Worm (Caenorhabditis elegans) whole organism, L1 larva: ENCODE measurements around the gene F16G10.6.
A peak's percentile ranks its signal among the peaks of the same experiment; 100 is the strongest.

Source experiments
- ceh-82 ChIP-seq, 3 experiments: fragments of 150-350 bp in 1 of 3; sonication (generic microtip) in 2 of 3; optimal IDR thresholded peaks; 2 replicates each; lab custom pipeline; 2014 to 2017; ENCODE audit warnings: missing biosample characterization in 3 of 3, missing genetic modification characterization in 3 of 3
- dpl-1 ChIP-seq, 3 experiments: fragments of 150-350 bp in 2 of 3; sonication (generic microtip) in 1 of 3; optimal IDR thresholded peaks; 2 replicates each; lab custom pipeline; 2014 to 2017; ENCODE audit warnings: missing biosample characterization in 3 of 3, missing genetic modification characterization in 3 of 3, missing genetic modification reagents in 3 of 3
- dsc-1 ChIP-seq: sonication (generic microtip); optimal IDR thresholded peaks from 2 replicates; lab custom pipeline; 2016; ENCODE audit warnings: mild to moderate bottlenecking, missing genetic modification characterization, missing compliant biosample characterization
- efl-1 ChIP-seq, 4 experiments: fragments of 150-350 bp; optimal IDR thresholded peaks in 3 of 4; peaks in 1 of 4; 1 replicate in 1 of 4; 2 replicates in 3 of 4; lab custom pipeline; 2014; ENCODE audit warnings: missing biosample characterization in 2 of 4, missing genetic modification characterization in 2 of 4, missing genetic modification reagents in 2 of 4
- efl-3 ChIP-seq: fragments of 200-800 bp; sonication (Bioruptor generic); optimal IDR thresholded peaks from 2 replicates; lab custom pipeline; 2018; ENCODE audit warnings: mild to moderate bottlenecking, missing genetic modification characterization, missing compliant biosample characterization
- egl-27 ChIP-seq, 2 experiments: fragments of 150-350 bp in 1 of 2; sonication (generic microtip); optimal IDR thresholded peaks; 3 replicates each; lab custom pipeline; 2017 to 2018; ENCODE audit warnings: missing biosample characterization in 2 of 2, missing genetic modification characterization in 2 of 2, missing genetic modification reagents in 2 of 2
- elt-2 ChIP-seq: sonication (generic microtip); optimal IDR thresholded peaks from 2 replicates; lab custom pipeline; 2016; ENCODE audit warnings: missing genetic modification characterization, mild to moderate bottlenecking, inconsistent platforms, missing compliant biosample characterization, missing genetic modification reagents
- grh-1 ChIP-seq: fragments of 200-800 bp; sonication (Bioruptor generic); IDR thresholded peaks from 2 replicates; pipeline ENCODE4 v1.3.6; 2022; ENCODE audit warnings: missing genetic modification reagents, missing genetic modification characterization, missing compliant biosample characterization
- hlh-17 ChIP-seq: fragments of 200-800 bp; sonication (Bioruptor generic); optimal IDR thresholded peaks from 2 replicates; lab custom pipeline; 2018; ENCODE audit warnings: missing genetic modification characterization, mild to moderate bottlenecking, missing compliant biosample characterization, moderate library complexity, borderline replicate concordance
- hlh-4 ChIP-seq: sonication (generic microtip); optimal IDR thresholded peaks from 2 replicates; lab custom pipeline; 2016; ENCODE audit warnings: mild to moderate bottlenecking, missing genetic modification characterization, missing compliant biosample characterization
- irx-1 ChIP-seq: sonication (generic microtip); optimal IDR thresholded peaks from 2 replicates; lab custom pipeline; 2016; ENCODE audit warnings: missing genetic modification characterization, missing compliant biosample characterization
- jun-1 ChIP-seq: fragments of 150-350 bp; optimal IDR thresholded peaks from 2 replicates; lab custom pipeline; 2014; ENCODE audit warnings: missing biosample characterization, missing genetic modification reagents, missing genetic modification characterization
- lin-15B ChIP-seq: fragments of 150-350 bp; sonication (generic microtip); optimal IDR thresholded peaks from 3 replicates; lab custom pipeline; 2014; ENCODE audit warnings: missing biosample characterization, missing genetic modification characterization
- lin-39 ChIP-seq: fragments of 150-350 bp; optimal IDR thresholded peaks from 2 replicates; lab custom pipeline; 2014; ENCODE audit warnings: missing biosample characterization, missing genetic modification reagents, missing genetic modification characterization
- mef-2 ChIP-seq: fragments of 150-350 bp; optimal IDR thresholded peaks from 2 replicates; lab custom pipeline; 2014; ENCODE audit warnings: missing biosample characterization, missing genetic modification characterization
- mep-1 ChIP-seq: fragments of 150-350 bp; optimal IDR thresholded peaks from 2 replicates; lab custom pipeline; 2014; ENCODE audit warnings: missing biosample characterization, missing genetic modification characterization
- nhr-20 ChIP-seq: sonication (generic microtip); optimal IDR thresholded peaks from 2 replicates; lab custom pipeline; 2016; ENCODE audit warnings: mild to moderate bottlenecking, missing genetic modification characterization, missing compliant biosample characterization
- snpc-4 ChIP-seq: fragments of 150-350 bp; optimal IDR thresholded peaks from 2 replicates; lab custom pipeline; 2014; ENCODE audit warnings: missing biosample characterization, missing genetic modification characterization
- sup-37 ChIP-seq: fragments of 200-800 bp; sonication (Bioruptor generic); optimal IDR thresholded peaks from 2 replicates; lab custom pipeline; 2018; ENCODE audit warnings: mild to moderate bottlenecking, missing genetic modification characterization, missing compliant biosample characterization
- tbx-2 ChIP-seq: sonication (generic microtip); optimal IDR thresholded peaks from 2 replicates; lab custom pipeline; 2016; ENCODE audit warnings: missing genetic modification characterization, missing compliant biosample characterization
- unc-62 ChIP-seq: fragments of 150-350 bp; optimal IDR thresholded peaks from 2 replicates; lab custom pipeline; 2014; ENCODE audit warnings: missing biosample characterization, missing genetic modification reagents, missing genetic modification characterization
- vab-15 ChIP-seq: sonication (generic microtip); optimal IDR thresholded peaks from 2 replicates; lab custom pipeline; 2017; ENCODE audit warnings: missing genotype, mild to moderate bottlenecking, missing genetic modification characterization, missing compliant biosample characterization

Gene F16G10.6

ce11 chrII:2330462-2330861 lies 47.2 kb downstream of the F16G10.6 start:
- TF ChIP-seq egl-27 (tag; optimal IDR thresholded peaks at IDR 0.05; lab: Kevin White, UChicago) (no peak), dsc-1 (no peak), irx-1 (no peak), grh-1 (GFP tag; lab: Robert Waterston, UW) (no peak), nhr-20 (tag; lab: Kevin White, UChicago) (no peak), jun-1 (no peak), dpl-1 (GFP tag; optimal IDR thresholded peaks at IDR 0.05; lab: Kevin White, UChicago) (no peak), mep-1 (tag; lab: Kevin White, UChicago) (no peak), mef-2 (no peak), sup-37 (GFP tag; lab: Kevin White, UChicago) (no peak), efl-1 (optimal IDR thresholded peaks at IDR 0.05; lab: Kevin White, UChicago) (no peak), efl-1 (GFP tag; optimal IDR thresholded peaks at IDR 0.05 in 1 of 2; lab: Kevin White, UChicago) (no peak), unc-62 (no peak), snpc-4 (tag; lab: Kevin White, UChicago) (no peak), tbx-2 (tag; lab: Kevin White, UChicago) (no peak), lin-39 (no peak), hlh-17 (no peak), hlh-4 (tag; lab: Kevin White, UChicago) (no peak), efl-3 (no peak), ceh-82 (tag; optimal IDR thresholded peaks at IDR 0.05; lab: Kevin White, UChicago) (no peak)
- TF ChIP-seq, all 84 proteins: peak for 0

ce11 chrII:2328963-2329442 lies 48.6 kb downstream of the F16G10.6 start, which contains the start of the genes ZK1240.8 and ZK1240.1:
Gene ZK1240.8, minus strand, starts transcription at chrII:2329063.
Gene ZK1240.1, plus strand, starts transcription at chrII:2329392.
- no peak for TF ChIP-seq lin-15B
- TF ChIP-seq vab-15 (tag; lab: Kevin White, UChicago), result no peak
- peak; percentile 5 for TF ChIP-seq elt-2 (tag; lab: Kevin White, UChicago)
